Worm (Caenorhabditis elegans) whole organism, midembryonic: ENCODE measurements around the gene str-264.

ENCODE experiments used
- T22C8.4 ChIP-seq: fragments of 200-800 bp; sonication (Bioruptor generic); IDR thresholded peaks from 2 replicates; pipeline ENCODE4 v1.3.6; 2022; ENCODE audit warnings: missing genetic modification characterization, missing compliant biosample characterization
- med-1 ChIP-seq: sonication (generic microtip); optimal IDR thresholded peaks from 2 replicates; lab custom pipeline; 2017; ENCODE audit warnings: missing genetic modification characterization, mild to moderate bottlenecking, missing compliant biosample characterization, antibody characterized with exemption, missing genetic modification reagents; ENCODE audit not compliant: insufficient read depth
- tab-1 ChIP-seq: fragments of 200-800 bp; sonication (Bioruptor generic); IDR thresholded peaks from 2 replicates; pipeline ENCODE4 v1.3.6; 2022; ENCODE audit warnings: missing genetic modification characterization, missing compliant biosample characterization

ce11 chrV:15451421-15451820 lies 41.0 kb downstream of the str-264 start, which contains the start of gene srw-33:
- TF ChIP-seq T22C8.4 (GFP tag; lab: Robert Waterston, UW) (no peak), med-1 (no peak), tab-1 (GFP tag; lab: Robert Waterston, UW) (no peak)
